Fruit fly (Drosophila melanogaster): ENCODE data around the gene CG14543.
A peak's percentile ranks its signal among the peaks of the same experiment; 100 is the strongest.

The CG14543 gene

DNA sequence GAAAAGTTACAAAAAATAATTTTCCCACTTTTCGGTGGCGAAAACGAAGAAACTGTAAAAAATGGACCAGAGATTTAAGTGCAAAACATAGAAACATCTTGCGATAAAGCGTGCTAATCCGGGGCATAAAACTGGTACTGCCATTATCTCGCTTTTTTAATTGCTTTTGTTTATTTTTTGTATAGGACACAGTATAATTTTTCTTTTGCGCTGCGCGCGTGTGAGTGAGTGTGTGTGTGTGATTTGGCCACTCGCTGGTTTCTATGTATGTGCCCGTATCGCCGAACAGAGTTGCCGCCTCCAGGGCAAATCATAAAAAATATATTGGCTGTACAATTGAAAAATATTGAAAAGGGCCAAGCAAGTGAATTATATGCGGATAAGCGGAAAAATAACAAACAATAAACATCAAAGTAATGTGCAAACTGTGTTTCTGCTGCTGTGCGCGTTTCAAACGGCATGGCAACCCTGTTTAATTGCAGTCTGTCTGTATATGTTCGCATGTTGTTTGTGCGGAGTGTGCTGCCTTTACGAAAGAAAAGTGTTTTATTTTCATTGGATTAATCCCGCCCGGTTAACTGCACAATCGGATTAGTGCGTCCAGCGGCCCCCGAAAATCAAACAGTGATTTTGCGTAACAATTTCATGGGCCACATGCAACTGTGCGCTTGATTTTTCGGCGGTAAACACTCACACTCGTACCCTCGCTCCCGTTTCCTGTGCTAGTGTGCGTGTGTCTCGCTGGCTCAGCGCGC, 14.1 kb upstream of the CG14543 start (continued):
- peak; percentile 94 for TF ChIP-seq BtbVII (GFP tag; optimal IDR thresholded peaks at IDR 0.05)
- peak; percentile 68 for TF ChIP-seq Dip2 (GFP tag; IDR thresholded peaks at IDR 0.05)
- TF ChIP-seq CG13424 (tag; optimal IDR thresholded peaks at IDR 0.05), result peak; percentile 93
- peak; percentile 97 for TF ChIP-seq disco-r (GFP tag; optimal IDR thresholded peaks at IDR 0.05)
- TF ChIP-seq pfk (GFP tag; optimal IDR thresholded peaks at IDR 0.05), result peak; percentile 9
- peak; percentile 96 for TF ChIP-seq CG16863 (GFP tag; optimal IDR thresholded peaks at IDR 0.05)
- peak; percentile 81 for TF ChIP-seq TFAM (GFP tag; optimal IDR thresholded peaks at IDR 0.05)
- TF ChIP-seq Sin3A (optimal IDR thresholded peaks at IDR 0.05), result peak; percentile 25
- TF ChIP-seq Ravus (GFP tag; IDR thresholded peaks at IDR 0.05), result peak; percentile 91
- peak; percentile 77 for TF ChIP-seq Neu2 (GFP tag; optimal IDR thresholded peaks at IDR 0.05; ENCODE audit: borderline replicate concordance)
- no peak for TF ChIP-seq CG2129 (GFP tag; IDR thresholded peaks at IDR 0.05; ENCODE audit: partially characterized antibody)
- peak; percentile 97 for TF ChIP-seq tgo (GFP tag; IDR thresholded peaks at IDR 0.05)
- TF ChIP-seq jumu (GFP tag; optimal IDR thresholded peaks at IDR 0.05), result peak; percentile 97
- TF ChIP-seq pita (GFP tag; optimal IDR thresholded peaks at IDR 0.05), result no peak
- peak; percentile 94 for TF ChIP-seq al (GFP tag; IDR thresholded peaks at IDR 0.05)
- TF ChIP-seq Xrp1 (GFP tag; IDR thresholded peaks at IDR 0.05), result peak; percentile 98
- peak; percentile 89 for TF ChIP-seq ro (GFP tag; IDR thresholded peaks at IDR 0.05)
- TF ChIP-seq CG10565 (GFP tag; optimal IDR thresholded peaks at IDR 0.05), result peak; percentile 90
- TF ChIP-seq CG7357 (GFP tag; IDR thresholded peaks at IDR 0.05), result peak; percentile 91
- TF ChIP-seq Sry-β (GFP tag; optimal IDR thresholded peaks at IDR 0.05), result peak; percentile 50
- peak; percentile 96 for TF ChIP-seq HLH3B (GFP tag; IDR thresholded peaks at IDR 0.05)
- TF ChIP-seq CG10274 (GFP tag; optimal IDR thresholded peaks at IDR 0.05), result peak; percentile 86
- TF ChIP-seq CG3838 (GFP tag; optimal IDR thresholded peaks at IDR 0.05), result peak; percentile 91
- TF ChIP-seq Blimp-1 (GFP tag; optimal IDR thresholded peaks at IDR 0.05), result peak; percentile 93
- peak; percentile 91 for TF ChIP-seq emc (GFP tag; optimal IDR thresholded peaks at IDR 0.05)
- TF ChIP-seq Xbp1 (GFP tag; optimal IDR thresholded peaks at IDR 0.05), result peak; percentile 98
- peak; percentile 96 for TF ChIP-seq HmgD (GFP tag; optimal IDR thresholded peaks at IDR 0.05)
- peak; percentile 96 for TF ChIP-seq sens-2 (GFP tag; IDR thresholded peaks at IDR 0.05)
- peak; percentile 96 for TF ChIP-seq Mrtf (GFP tag; IDR thresholded peaks at IDR 0.05)
- peak; percentile 96 for TF ChIP-seq Max (GFP tag; optimal IDR thresholded peaks at IDR 0.05)
- TF ChIP-seq lmd (GFP tag; IDR thresholded peaks at IDR 0.05), result peak; percentile 97
- TF ChIP-seq kni (GFP tag; optimal IDR thresholded peaks at IDR 0.05), result peak; percentile 89
- TF ChIP-seq CG4707 (GFP tag; optimal IDR thresholded peaks at IDR 0.05), result peak; percentile 76
- TF ChIP-seq Hey (tag; optimal IDR thresholded peaks at IDR 0.05), result peak; percentile 81
- TF ChIP-seq CG12769 (tag; optimal IDR thresholded peaks at IDR 0.05), result peak; percentile 97
- peak; percentile 96 for TF ChIP-seq CG11247 (GFP tag; IDR thresholded peaks at IDR 0.05)
- peak; percentile 96 for TF ChIP-seq HHEX (GFP tag; optimal IDR thresholded peaks at IDR 0.05)
- TF ChIP-seq nmo (GFP tag; optimal IDR thresholded peaks at IDR 0.05), result peak; percentile 96
- TF ChIP-seq CG10654 (GFP tag; optimal IDR thresholded peaks at IDR 0.05), result peak; percentile 97
- peak; percentile 97 for TF ChIP-seq ase (GFP tag; IDR thresholded peaks at IDR 0.05)
- TF ChIP-seq fd96Cb (tag; optimal IDR thresholded peaks at IDR 0.05), result peak; percentile 96
- peak; percentile 80 for TF ChIP-seq Jarid2 (GFP tag; optimal IDR thresholded peaks at IDR 0.05)
- TF ChIP-seq maf-S (GFP tag; optimal IDR thresholded peaks at IDR 0.05), result peak; percentile 97
- peak; percentile 78 for TF ChIP-seq CG15479 (GFP tag; optimal IDR thresholded peaks at IDR 0.05)
- peak; percentile 95 for TF ChIP-seq her (GFP tag; optimal IDR thresholded peaks at IDR 0.05)
- TF ChIP-seq CG8089 (GFP tag; optimal IDR thresholded peaks at IDR 0.05), result peak; percentile 97
- peak; percentile 92 for TF ChIP-seq CG1529 (GFP tag; optimal IDR thresholded peaks at IDR 0.05)
- peak in 1 of 2 experiments; percentile 65 for TF ChIP-seq crp (GFP tag; optimal IDR thresholded peaks at IDR 0.05)
- TF ChIP-seq CG3163 (GFP tag; optimal IDR thresholded peaks at IDR 0.05), result peak; percentile 88
